Fruit fly (Drosophila melanogaster) whole organism, embryonic: ENCODE measurements around the gene Cp7Fa.
A peak's percentile ranks its signal among the peaks of the same experiment; 100 is the strongest.

Experiments
- BtbVII ChIP-seq: fragments of 200-800 bp; sonication (Bioruptor generic); optimal IDR thresholded peaks from 3 replicates; lab custom pipeline; 2017; ENCODE audit warnings: missing biosample characterization, mild to moderate bottlenecking, missing genetic modification characterization
- CG10431 ChIP-seq: fragments of 200-800 bp; sonication (Bioruptor generic); optimal IDR thresholded peaks from 3 replicates; lab custom pipeline; 2018; ENCODE audit warnings: missing biosample characterization, mild to moderate bottlenecking, missing genetic modification characterization
- CG10654 ChIP-seq: fragments of 200-800 bp; sonication (Bioruptor generic); optimal IDR thresholded peaks from 2 replicates; lab custom pipeline; 2016; ENCODE audit warnings: missing biosample characterization, missing genetic modification characterization
- CG11085 ChIP-seq: fragments of 200-800 bp; sonication (Bioruptor generic); IDR thresholded peaks from 2 replicates; pipeline ENCODE4 v1.3.6; 2022; ENCODE audit warnings: missing biosample characterization, missing genetic modification characterization
- CG12071 ChIP-seq: fragments of 200-800 bp; sonication (Bioruptor generic); optimal IDR thresholded peaks from 3 replicates; lab custom pipeline; 2018; ENCODE audit warnings: missing biosample characterization, mild to moderate bottlenecking, missing genetic modification characterization
- CG12155 ChIP-seq: fragments of 200-800 bp; sonication (Bioruptor generic); optimal IDR thresholded peaks from 3 replicates; lab custom pipeline; 2016; ENCODE audit warnings: missing biosample characterization, missing genetic modification characterization
- CG1233 ChIP-seq: fragments of 200-800 bp; sonication (Bioruptor generic); optimal IDR thresholded peaks from 4 replicates; lab custom pipeline; 2018; ENCODE audit warnings: missing biosample characterization, mild to moderate bottlenecking, missing genetic modification characterization
- CG12744 ChIP-seq: fragments of 200-800 bp; sonication (Bioruptor generic); optimal IDR thresholded peaks from 2 replicates; lab custom pipeline; 2016; ENCODE audit warnings: missing biosample characterization, missing genetic modification characterization
- CG14014 ChIP-seq: fragments of 200-800 bp; sonication (Bioruptor generic); IDR thresholded peaks from 2 replicates; pipeline ENCODE4 v1.3.6; 2022; ENCODE audit warnings: missing biosample characterization, missing genetic modification characterization
- CG16779 ChIP-seq: fragments of 200-800 bp; sonication (Bioruptor generic); IDR thresholded peaks from 2 replicates; pipeline ENCODE4 v1.3.6; 2022; ENCODE audit warnings: missing biosample characterization, missing genetic modification characterization
- CG31365 ChIP-seq: fragments of 200-800 bp; sonication (Bioruptor generic); optimal IDR thresholded peaks from 2 replicates; lab custom pipeline; 2018; ENCODE audit warnings: missing biosample characterization, mild to moderate bottlenecking, missing genetic modification characterization
- CG32772 ChIP-seq: fragments of 200-800 bp; sonication (Bioruptor generic); IDR thresholded peaks from 2 replicates; pipeline ENCODE4 v1.3.6; 2022; ENCODE audit warnings: missing biosample characterization, missing genetic modification characterization
- CG3995 ChIP-seq: fragments of 200-800 bp; sonication (Bioruptor generic); optimal IDR thresholded peaks from 3 replicates; lab custom pipeline; 2016; ENCODE audit warnings: missing biosample characterization, missing genetic modification characterization
- CG5953 ChIP-seq: fragments of 200-800 bp; sonication (Bioruptor generic); IDR thresholded peaks from 2 replicates; pipeline ENCODE4 v1.3.6; 2022; ENCODE audit warnings: missing biosample characterization, missing genetic modification characterization
- CG7357 ChIP-seq: fragments of 200-800 bp; sonication (Bioruptor generic); IDR thresholded peaks from 3 replicates; pipeline ENCODE4 v1.3.6; 2022; ENCODE audit warnings: missing biosample characterization, missing genetic modification characterization
- CG7987 ChIP-seq: fragments of 200-800 bp; sonication (Bioruptor generic); optimal IDR thresholded peaks from 2 replicates; lab custom pipeline; 2018; ENCODE audit warnings: missing biosample characterization, mild to moderate bottlenecking, missing genetic modification characterization, moderate library complexity
- CG8281 ChIP-seq: fragments of 200-800 bp; sonication (Bioruptor generic); optimal IDR thresholded peaks from 2 replicates; lab custom pipeline; 2018; ENCODE audit warnings: missing biosample characterization, mild to moderate bottlenecking, missing genetic modification characterization, moderate library complexity
- CG9215 ChIP-seq: fragments of 200-800 bp; sonication (Bioruptor generic); IDR thresholded peaks from 2 replicates; pipeline ENCODE4 v1.3.6; 2022; ENCODE audit warnings: missing biosample characterization, missing genetic modification characterization
- CG9727 ChIP-seq: fragments of 200-800 bp; sonication (Bioruptor generic); optimal IDR thresholded peaks from 3 replicates; lab custom pipeline; 2017; ENCODE audit warnings: missing biosample characterization, mild to moderate bottlenecking, missing genetic modification characterization
- CG9817 ChIP-seq: fragments of 200-800 bp; sonication (Bioruptor generic); optimal IDR thresholded peaks from 2 replicates; lab custom pipeline; 2018; ENCODE audit warnings: missing biosample characterization, mild to moderate bottlenecking, missing genetic modification characterization, moderate library complexity
- Dbx ChIP-seq: fragments of 200-800 bp; sonication (Bioruptor generic); IDR thresholded peaks from 3 replicates; pipeline ENCODE4 v1.3.6; 2022; ENCODE audit warnings: missing biosample characterization, missing genetic modification characterization
- Fer3 ChIP-seq: fragments of 200-800 bp; sonication (Bioruptor generic); optimal IDR thresholded peaks from 2 replicates; lab custom pipeline; 2018; ENCODE audit warnings: missing biosample characterization, mild to moderate bottlenecking, missing genetic modification characterization, moderate library complexity
- H15 ChIP-seq: fragments of 200-800 bp; sonication (Bioruptor generic); IDR thresholded peaks from 3 replicates; pipeline ENCODE4 v1.3.6; 2022; ENCODE audit warnings: missing biosample characterization, missing genetic modification characterization
- Hand ChIP-seq: fragments of 200-800 bp; sonication (Bioruptor generic); optimal IDR thresholded peaks from 2 replicates; lab custom pipeline; 2017; ENCODE audit warnings: mild to moderate bottlenecking, missing biosample characterization, missing genetic modification reagents, missing genetic modification characterization
- Myb ChIP-seq: fragments of 200-800 bp; sonication (Bioruptor generic); optimal IDR thresholded peaks from 2 replicates; lab custom pipeline; 2016; ENCODE audit warnings: missing biosample characterization, missing genetic modification characterization
- Ptx1 ChIP-seq: fragments of 200-800 bp; sonication (Bioruptor generic); IDR thresholded peaks from 2 replicates; pipeline ENCODE4 v1.3.6; 2022; ENCODE audit warnings: missing biosample characterization, missing genetic modification characterization
- Six4 ChIP-seq: fragments of 200-800 bp; sonication (Bioruptor generic); optimal IDR thresholded peaks from 2 replicates; lab custom pipeline; 2016; ENCODE audit warnings: missing biosample characterization, missing genetic modification characterization
- TFAM ChIP-seq: fragments of 200-800 bp; sonication (Bioruptor generic); optimal IDR thresholded peaks from 2 replicates; lab custom pipeline; 2017; ENCODE audit warnings: missing biosample characterization, missing genetic modification characterization, inconsistent platforms
- Tbp ChIP-seq: fragments of >200 bp; optimal IDR thresholded peaks from 2 replicates; lab custom pipeline; 2018; ENCODE audit warnings: missing biosample characterization, missing genetic modification characterization
- ara ChIP-seq: fragments of 200-800 bp; sonication (Bioruptor generic); IDR thresholded peaks from 2 replicates; pipeline ENCODE4 v1.3.6; 2022; ENCODE audit warnings: missing biosample characterization, missing genetic modification characterization
- bigmax ChIP-seq: fragments of 200-800 bp; sonication (Bioruptor generic); optimal IDR thresholded peaks from 2 replicates; lab custom pipeline; 2018; ENCODE audit warnings: missing biosample characterization, mild to moderate bottlenecking, missing genetic modification characterization
- cato ChIP-seq: fragments of 200-800 bp; sonication (Bioruptor generic); optimal IDR thresholded peaks from 2 replicates; lab custom pipeline; 2016; ENCODE audit warnings: missing biosample characterization, missing genetic modification characterization, borderline replicate concordance
- dan ChIP-seq: fragments of 200-800 bp; sonication (Bioruptor generic); IDR thresholded peaks from 2 replicates; pipeline ENCODE4 v1.3.6; 2022; ENCODE audit warnings: missing biosample characterization, missing genetic modification characterization
- danr ChIP-seq: fragments of 200-800 bp; sonication (Bioruptor generic); IDR thresholded peaks from 2 replicates; pipeline ENCODE4 v1.3.6; 2022; ENCODE audit warnings: missing biosample characterization, missing genetic modification characterization
- dati ChIP-seq: fragments of 200-800 bp; sonication (Bioruptor generic); IDR thresholded peaks from 2 replicates; pipeline ENCODE4 v1.3.6; 2022; ENCODE audit warnings: missing biosample characterization, missing genetic modification characterization
- dimm ChIP-seq: fragments of 200-800 bp; sonication (Bioruptor generic); IDR thresholded peaks from 2 replicates; pipeline ENCODE4 v1.3.6; 2022; ENCODE audit warnings: missing biosample characterization, missing genetic modification characterization
- dpn ChIP-seq, 2 experiments: fragments of 200-800 bp; sonication (Bioruptor generic); optimal IDR thresholded peaks; 3 replicates each; lab custom pipeline; 2016; ENCODE audit warnings: missing biosample characterization in 2 of 2, missing genetic modification characterization in 2 of 2
- ftz-f1 ChIP-seq: fragments of 200-800 bp; sonication (Bioruptor generic); optimal IDR thresholded peaks from 2 replicates; lab custom pipeline; 2016; ENCODE audit warnings: missing biosample characterization, missing genetic modification characterization
- gce ChIP-seq: fragments of 200-800 bp; sonication (Bioruptor generic); IDR thresholded peaks from 3 replicates; pipeline ENCODE4 v1.3.6; 2022; ENCODE audit warnings: missing biosample characterization, missing genetic modification characterization
- hth ChIP-seq: fragments of >200 bp; optimal IDR thresholded peaks from 2 replicates; lab custom pipeline; 2017; ENCODE audit warnings: inconsistent platforms
- kni ChIP-seq: fragments of 200-800 bp; sonication (Bioruptor generic); optimal IDR thresholded peaks from 3 replicates; lab custom pipeline; 2017; ENCODE audit warnings: mild to moderate bottlenecking, missing biosample characterization, missing genetic modification reagents, missing genetic modification characterization
- lov ChIP-seq, 2 experiments: fragments of 200-800 bp in 1 of 2; fragments of >200 bp in 1 of 2; sonication (Bioruptor generic) in 1 of 2; IDR thresholded peaks in 1 of 2; optimal IDR thresholded peaks in 1 of 2; 2 replicates in 1 of 2; 3 replicates in 1 of 2; pipeline versions ENCODE4 v1.3.6 to Lab custom; 2017 to 2022; ENCODE audit warnings: missing biosample characterization in 1 of 2, missing genetic modification characterization in 1 of 2
- mam ChIP-seq: fragments of 200-800 bp; sonication (Bioruptor generic); optimal IDR thresholded peaks from 3 replicates; lab custom pipeline; 2016; ENCODE audit warnings: missing biosample characterization, missing genetic modification characterization
- nerfin-2 ChIP-seq: fragments of 200-800 bp; sonication (Bioruptor generic); IDR thresholded peaks from 2 replicates; pipeline ENCODE4 v1.3.6; 2022; ENCODE audit warnings: missing biosample characterization, missing genetic modification characterization; ENCODE audit not compliant: partially characterized antibody
- odd ChIP-seq: fragments of 200-800 bp; sonication (Bioruptor generic); optimal IDR thresholded peaks from 2 replicates; lab custom pipeline; 2017; ENCODE audit warnings: missing biosample characterization, mild to moderate bottlenecking, missing genetic modification characterization
- pnt ChIP-seq: fragments of 200-800 bp; sonication (Bioruptor generic); optimal IDR thresholded peaks from 3 replicates; lab custom pipeline; 2016; ENCODE audit warnings: missing biosample characterization, missing genetic modification characterization
- tap ChIP-seq: fragments of 200-800 bp; optimal IDR thresholded peaks from 3 replicates; lab custom pipeline; 2019; ENCODE audit warnings: missing biosample characterization, mild to moderate bottlenecking, missing genetic modification characterization, moderate library complexity
- tgo ChIP-seq: fragments of 200-800 bp; sonication (Bioruptor generic); IDR thresholded peaks from 3 replicates; pipeline ENCODE4 v1.3.6; 2022; ENCODE audit warnings: missing biosample characterization, missing genetic modification characterization
- tna ChIP-seq: fragments of 200-800 bp; sonication (Bioruptor generic); IDR thresholded peaks from 2 replicates; pipeline ENCODE4 v1.3.6; 2022; ENCODE audit warnings: missing biosample characterization, missing genetic modification characterization; ENCODE audit not compliant: partially characterized antibody
- toy ChIP-seq: fragments of 200-800 bp; sonication (Bioruptor generic); IDR thresholded peaks from 2 replicates; pipeline ENCODE4 v1.3.6; 2022; ENCODE audit warnings: missing biosample characterization, missing genetic modification characterization
- tx ChIP-seq: fragments of 200-800 bp; sonication (Bioruptor generic); optimal IDR thresholded peaks from 2 replicates; lab custom pipeline; 2016; ENCODE audit warnings: missing biosample characterization, missing genetic modification characterization

Cp7Fa gene

dm6 chrX:8455019-8455555 is 15.6 kb upstream of the Cp7Fa start, which contains the start of gene org-1 (continued):
- peak; percentile 80 for TF ChIP-seq odd (GFP tag; lab: Kevin White, UChicago)
- TF ChIP-seq tna = no peak
- TF ChIP-seq CG10654 = peak; percentile 88
- TF ChIP-seq CG7987 = peak; percentile 73
- TF ChIP-seq mam (GFP tag; lab: Kevin White, UChicago) = peak; percentile 85
- TF ChIP-seq tap (tag; lab: Kevin White, UChicago) = peak; percentile 95
- peak; percentile 82 for TF ChIP-seq CG16779 (GFP tag; lab: Robert Waterston, UW)
- TF ChIP-seq pnt (GFP tag; lab: Kevin White, UChicago) = peak; percentile 92
- peak; percentile 82 for TF ChIP-seq kni (GFP tag; lab: Kevin White, UChicago)
- TF ChIP-seq dati (GFP tag; lab: Robert Waterston, UW) = peak; percentile 97
- peak; percentile 97 for TF ChIP-seq CG9727 (GFP tag; lab: Kevin White, UChicago)
- peak; percentile 73 for TF ChIP-seq Hand (GFP tag; lab: Kevin White, UChicago)
- peak; percentile 60 for TF ChIP-seq Myb (GFP tag; lab: Kevin White, UChicago)
- peak; percentile 89 to 95 for TF ChIP-seq dpn (GFP tag; optimal IDR thresholded peaks at IDR 0.05; lab: Kevin White, UChicago)
- peak; percentile 72 for TF ChIP-seq tx
- peak; percentile 25 for TF ChIP-seq bigmax (GFP tag; lab: Kevin White, UChicago)
- peak; percentile 82 for TF ChIP-seq CG8281 (tag; lab: Kevin White, UChicago)
- TF ChIP-seq BtbVII (GFP tag; lab: Kevin White, UChicago) = peak; percentile 85
- peak; percentile 95 for TF ChIP-seq danr
- TF ChIP-seq CG5953 (GFP tag; lab: Robert Waterston, UW) = peak; percentile 93
- peak; percentile 61 for TF ChIP-seq TFAM (GFP tag; lab: Kevin White, UChicago)
- TF ChIP-seq CG11085 (GFP tag; lab: Robert Waterston, UW) = peak; percentile 93
- TF ChIP-seq CG12744 (GFP tag; lab: Kevin White, UChicago) = peak; percentile 76
- peak; percentile 90 for TF ChIP-seq CG12071 (GFP tag; lab: Kevin White, UChicago)
- peak; percentile 88 for TF ChIP-seq CG10431 (GFP tag; lab: Kevin White, UChicago)
- TF ChIP-seq H15 (GFP tag; lab: Robert Waterston, UW) = peak; percentile 97
- peak; percentile 96 for TF ChIP-seq CG14014
- peak; percentile 99 for TF ChIP-seq Ptx1 (GFP tag; lab: Robert Waterston, UW)
- TF ChIP-seq Tbp (GFP tag; lab: Kevin White, UChicago) = no peak
- TF ChIP-seq Fer3 (tag; lab: Kevin White, UChicago) = peak; percentile 93
- TF ChIP-seq dimm (GFP tag; lab: Robert Waterston, UW) = peak; percentile 96
- no peak for TF ChIP-seq nerfin-2 (GFP tag; lab: Robert Waterston, UW)
- peak; percentile 93 for TF ChIP-seq CG9215 (GFP tag; lab: Robert Waterston, UW)
- peak; percentile 92 for TF ChIP-seq CG7357 (GFP tag; lab: Robert Waterston, UW)
- TF ChIP-seq CG1233 (GFP tag; lab: Kevin White, UChicago) = peak; percentile 93
- TF ChIP-seq CG12155 = peak; percentile 90
- TF ChIP-seq toy (GFP tag; lab: Robert Waterston, UW) = peak; percentile 95
- TF ChIP-seq lov (optimal IDR thresholded peaks at IDR 0.05; lab: Kevin White, UChicago) = no peak
- peak; percentile 99 for TF ChIP-seq lov (GFP tag; IDR thresholded peaks at IDR 0.05; lab: Robert Waterston, UW)
- peak; percentile 84 for TF ChIP-seq cato (GFP tag; lab: Kevin White, UChicago)
- TF ChIP-seq ftz-f1 (GFP tag; lab: Kevin White, UChicago) = no peak
- peak; percentile 96 for TF ChIP-seq CG9817 (tag; lab: Kevin White, UChicago)
- peak; percentile 97 for TF ChIP-seq gce
- TF ChIP-seq tgo = peak; percentile 98
- TF ChIP-seq CG32772 (GFP tag; lab: Robert Waterston, UW) = peak; percentile 98
- peak; percentile 93 for TF ChIP-seq Six4 (GFP tag; lab: Kevin White, UChicago)
- no peak for TF ChIP-seq hth (lab: Kevin White, UChicago)
- peak; percentile 98 for TF ChIP-seq dan (GFP tag; lab: Robert Waterston, UW)
- TF ChIP-seq ara (GFP tag; lab: Robert Waterston, UW) = peak; percentile 99
- TF ChIP-seq CG31365 (tag; lab: Kevin White, UChicago) = peak; percentile 76
- TF ChIP-seq CG3995 (GFP tag; lab: Kevin White, UChicago) = peak; percentile 34
- peak; percentile 94 for TF ChIP-seq Dbx (GFP tag; lab: Robert Waterston, UW)
